Worm (Caenorhabditis elegans) whole organism, mixed stage, embryonic: ENCODE data around the gene ztf-30.

Experiments used
- M03D4.4 ChIP-seq: sonication (generic microtip); optimal IDR thresholded peaks from 2 replicates; lab custom pipeline; 2017; ENCODE audit warnings: mild to moderate bottlenecking, missing genetic modification characterization, missing compliant biosample characterization
- bed-3 ChIP-seq: fragments of 200-800 bp; sonication (Bioruptor generic); optimal IDR thresholded peaks from 3 replicates; lab custom pipeline; 2018; ENCODE audit warnings: mild to moderate bottlenecking, missing genetic modification characterization, moderate library complexity, missing compliant biosample characterization
- blmp-1 ChIP-seq: fragments of 150-350 bp; optimal IDR thresholded peaks from 2 replicates; lab custom pipeline; 2014; ENCODE audit warnings: missing biosample characterization, missing genetic modification characterization
- ceh-39 ChIP-seq: fragments of 150-350 bp; optimal IDR thresholded peaks from 2 replicates; lab custom pipeline; 2014; ENCODE audit warnings: missing biosample characterization, missing genetic modification characterization
- ceh-43 ChIP-seq: fragments of 200-800 bp; sonication (Bioruptor generic); optimal IDR thresholded peaks from 2 replicates; lab custom pipeline; 2018; ENCODE audit warnings: mild to moderate bottlenecking, missing genetic modification characterization, moderate library complexity, missing compliant biosample characterization
- ceh-83 ChIP-seq: fragments of 200-800 bp; sonication (Bioruptor generic); optimal IDR thresholded peaks from 2 replicates; lab custom pipeline; 2018; ENCODE audit warnings: mild to moderate bottlenecking, missing genetic modification characterization, missing compliant biosample characterization
- ces-1 ChIP-seq: fragments of 150-350 bp; optimal IDR thresholded peaks from 2 replicates; lab custom pipeline; 2014; ENCODE audit warnings: missing biosample characterization, missing genetic modification reagents, missing genetic modification characterization
- cnd-1 ChIP-seq: fragments of 200-800 bp; sonication (Bioruptor generic); optimal IDR thresholded peaks from 2 replicates; lab custom pipeline; 2018; ENCODE audit warnings: mild to moderate bottlenecking, missing genetic modification characterization, missing compliant biosample characterization
- drap-1 ChIP-seq: fragments of 200-800 bp; sonication (Bioruptor generic); optimal IDR thresholded peaks from 3 replicates; lab custom pipeline; 2018; ENCODE audit warnings: mild to moderate bottlenecking, missing genetic modification characterization, missing compliant biosample characterization
- elt-1 ChIP-seq: sonication (generic microtip); optimal IDR thresholded peaks from 2 replicates; lab custom pipeline; 2017; ENCODE audit warnings: missing genetic modification characterization, mild to moderate bottlenecking, missing compliant biosample characterization, antibody characterized with exemption, moderate library complexity, borderline replicate concordance; ENCODE audit not compliant: insufficient read depth
- elt-3 ChIP-seq: fragments of 150-350 bp; optimal IDR thresholded peaks from 2 replicates; lab custom pipeline; 2014; ENCODE audit warnings: missing biosample characterization, missing genetic modification characterization
- flh-1 ChIP-seq: fragments of 200-800 bp; sonication (Bioruptor generic); optimal IDR thresholded peaks from 2 replicates; lab custom pipeline; 2018; ENCODE audit warnings: mild to moderate bottlenecking, missing genetic modification characterization, moderate library complexity, missing compliant biosample characterization
- ham-2 ChIP-seq: fragments of 200-800 bp; sonication (Bioruptor generic); optimal IDR thresholded peaks from 2 replicates; lab custom pipeline; 2018; ENCODE audit warnings: mild to moderate bottlenecking, missing genetic modification characterization, missing compliant biosample characterization
- lin-13 ChIP-seq: fragments of 150-350 bp; optimal IDR thresholded peaks from 2 replicates; lab custom pipeline; 2014; ENCODE audit warnings: missing biosample characterization, missing genetic modification characterization
- lin-32 ChIP-seq: fragments of 200-800 bp; sonication (Bioruptor generic); optimal IDR thresholded peaks from 2 replicates; lab custom pipeline; 2018; ENCODE audit warnings: mild to moderate bottlenecking, missing genetic modification characterization, missing compliant biosample characterization
- lsy-2 ChIP-seq: fragments of 150-350 bp; optimal IDR thresholded peaks from 2 replicates; lab custom pipeline; 2014; ENCODE audit warnings: missing biosample characterization, missing genetic modification characterization
- mab-5 ChIP-seq: fragments of 150-350 bp; optimal IDR thresholded peaks from 2 replicates; lab custom pipeline; 2014; ENCODE audit warnings: missing biosample characterization, missing genetic modification characterization
- mep-1 ChIP-seq: fragments of 150-350 bp; optimal IDR thresholded peaks from 2 replicates; lab custom pipeline; 2017; ENCODE audit warnings: missing biosample characterization, missing genetic modification reagents, missing genetic modification characterization, inconsistent platforms
- nhr-12 ChIP-seq: fragments of 150-350 bp; optimal IDR thresholded peaks from 2 replicates; lab custom pipeline; 2014; ENCODE audit warnings: missing biosample characterization, missing genetic modification characterization
- nhr-237 ChIP-seq: fragments of 150-350 bp; optimal IDR thresholded peaks from 2 replicates; lab custom pipeline; 2014; ENCODE audit warnings: missing biosample characterization, missing genetic modification characterization
- nhr-28 ChIP-seq: fragments of 150-350 bp; optimal IDR thresholded peaks from 2 replicates; lab custom pipeline; 2014; ENCODE audit warnings: missing biosample characterization, missing genetic modification characterization
- nhr-76 ChIP-seq: sonication (generic microtip); optimal IDR thresholded peaks from 2 replicates; lab custom pipeline; 2017; ENCODE audit warnings: missing biosample characterization, missing genetic modification characterization
- pha-4 ChIP-seq: fragments of 150-350 bp; optimal IDR thresholded peaks from 2 replicates; lab custom pipeline; 2018; ENCODE audit warnings: missing biosample characterization, missing genetic modification reagents, missing genetic modification characterization
- sem-2 ChIP-seq: fragments of 200-800 bp; sonication (Bioruptor generic); optimal IDR thresholded peaks from 2 replicates; lab custom pipeline; 2018; ENCODE audit warnings: mild to moderate bottlenecking, missing genetic modification characterization, missing compliant biosample characterization
- snpc-4 ChIP-seq: fragments of 150-350 bp; optimal IDR thresholded peaks from 2 replicates; lab custom pipeline; 2014; ENCODE audit warnings: missing biosample characterization, missing genetic modification characterization
- sptf-1 ChIP-seq: sonication (generic microtip); optimal IDR thresholded peaks from 2 replicates; lab custom pipeline; 2017; ENCODE audit warnings: mild to moderate bottlenecking, missing genetic modification characterization, moderate library complexity, missing compliant biosample characterization
- tbx-8 ChIP-seq: fragments of 200-800 bp; sonication (Bioruptor generic); optimal IDR thresholded peaks from 2 replicates; lab custom pipeline; 2018; ENCODE audit warnings: mild to moderate bottlenecking, missing genetic modification characterization, moderate library complexity, missing compliant biosample characterization
- unc-120 ChIP-seq: sonication (generic microtip); optimal IDR thresholded peaks from 2 replicates; lab custom pipeline; 2017; ENCODE audit warnings: missing genetic modification characterization, missing compliant biosample characterization; ENCODE audit not compliant: poor library complexity, severe bottlenecking
- unc-62 ChIP-seq: fragments of 150-350 bp; optimal IDR thresholded peaks from 2 replicates; lab custom pipeline; 2014; ENCODE audit warnings: missing biosample characterization, missing genetic modification reagents, missing genetic modification characterization
- zip-8 ChIP-seq: fragments of 150-350 bp; optimal IDR thresholded peaks from 2 replicates; lab custom pipeline; 2014; ENCODE audit warnings: missing biosample characterization, missing genetic modification characterization
- ztf-11 ChIP-seq: fragments of 150-350 bp; optimal IDR thresholded peaks from 2 replicates; lab custom pipeline; 2014; ENCODE audit warnings: missing biosample characterization, missing genetic modification characterization

The ztf-30 gene

ce11 chrIII:8598961-8599360, 1.3 kb upstream of the ztf-30 start:
- TF ChIP-seq ham-2 (GFP tag; lab: Kevin White, UChicago) (peak; percentile 88), snpc-4 (tag; lab: Kevin White, UChicago) (no peak), ceh-43 (GFP tag; lab: Kevin White, UChicago) (no peak), ces-1 (GFP tag; lab: Kevin White, UChicago) (no peak)

ce11 chrIII:8596692-8597091, 978 bp downstream of the ztf-30 start:
- TF ChIP-seq ham-2 (GFP tag; lab: Kevin White, UChicago) (peak; percentile 73), tbx-8 (GFP tag; lab: Kevin White, UChicago) (no peak), blmp-1 (tag; lab: Kevin White, UChicago) (peak; percentile 73), ces-1 (GFP tag; lab: Kevin White, UChicago) (peak; percentile 27), zip-8 (tag; lab: Kevin White, UChicago) (peak; percentile 70), ztf-11 (tag; lab: Kevin White, UChicago) (no peak)

- TF ChIP-seq nhr-12 (tag; lab: Kevin White, UChicago): no peak
- TF ChIP-seq lin-13 (tag; lab: Kevin White, UChicago): no peak
- TF ChIP-seq nhr-237 (tag; lab: Kevin White, UChicago): no peak
- TF ChIP-seq unc-120 (tag; lab: Kevin White, UChicago): no peak
- TF ChIP-seq drap-1: no peak
- TF ChIP-seq nhr-28 (tag; lab: Kevin White, UChicago): no peak
- TF ChIP-seq lin-32 (GFP tag; lab: Kevin White, UChicago): no peak
- no peak for TF ChIP-seq bed-3 (GFP tag; lab: Kevin White, UChicago)
- no peak for TF ChIP-seq ceh-43 (GFP tag; lab: Kevin White, UChicago)
- TF ChIP-seq elt-1 (tag; lab: Kevin White, UChicago): no peak
These were observed 3.6 kb downstream of the ztf-30 start for ce11 chrIII:8594088-8594487.

ce11 chrIII:8593620-8594019, 4.0 kb downstream of the ztf-30 start, which contains the start of gene C06E1.7:
C06E1.7 (minus strand) TSS chrIII:8593720.
- TF ChIP-seq ztf-11 (tag; lab: Kevin White, UChicago) (no peak), sem-2 (GFP tag; lab: Kevin White, UChicago) (no peak), elt-3 (tag; lab: Kevin White, UChicago) (no peak)
- TF ChIP-seq, all 35 proteins: peak for 0

ce11 chrIII:8590882-8591281, 6.8 kb downstream of the ztf-30 start, which contains the start of gene fipr-16:
fipr-16 (minus strand) TSS chrIII:8590982.
- no peak for TF ChIP-seq flh-1
- no peak for TF ChIP-seq elt-3 (tag; lab: Kevin White, UChicago)
- no peak for TF ChIP-seq snpc-4 (tag; lab: Kevin White, UChicago)
- TF ChIP-seq nhr-76 (tag; lab: Kevin White, UChicago): no peak
- TF ChIP-seq sem-2 (GFP tag; lab: Kevin White, UChicago): no peak
- TF ChIP-seq pha-4 (tag; lab: Kevin White, UChicago): no peak
- TF ChIP-seq sptf-1 (tag; lab: Kevin White, UChicago): no peak
- no peak for TF ChIP-seq nhr-237 (tag; lab: Kevin White, UChicago)
- TF ChIP-seq nhr-28 (tag; lab: Kevin White, UChicago): no peak
- TF ChIP-seq blmp-1 (tag; lab: Kevin White, UChicago): no peak
- TF ChIP-seq lsy-2 (tag; lab: Kevin White, UChicago): no peak
- no peak for TF ChIP-seq lin-13 (tag; lab: Kevin White, UChicago)
- no peak for TF ChIP-seq unc-62 (GFP tag; lab: Kevin White, UChicago)
- TF ChIP-seq ceh-43 (GFP tag; lab: Kevin White, UChicago): no peak
- TF ChIP-seq mep-1: no peak
- TF ChIP-seq mab-5: no peak
- no peak for TF ChIP-seq elt-1 (tag; lab: Kevin White, UChicago)
- TF ChIP-seq lin-32 (GFP tag; lab: Kevin White, UChicago): no peak
- TF ChIP-seq nhr-12 (tag; lab: Kevin White, UChicago): no peak
- no peak for TF ChIP-seq zip-8 (tag; lab: Kevin White, UChicago)
- TF ChIP-seq, all 35 proteins: peak for 0

ce11 chrIII:8589195-8589594, 8.5 kb downstream of the ztf-30 start, which contains the start of gene fip-3:
fip-3 (minus strand) TSS chrIII:8589488.
- no peak for TF ChIP-seq ceh-83 (GFP tag; lab: Kevin White, UChicago)
- no peak for TF ChIP-seq ham-2 (GFP tag; lab: Kevin White, UChicago)
- no peak for TF ChIP-seq mep-1
- no peak for TF ChIP-seq drap-1
- TF ChIP-seq M03D4.4 (tag; lab: Kevin White, UChicago): no peak
- TF ChIP-seq flh-1: no peak
- no peak for TF ChIP-seq unc-120 (tag; lab: Kevin White, UChicago)
- no peak for TF ChIP-seq cnd-1
- no peak for TF ChIP-seq nhr-28 (tag; lab: Kevin White, UChicago)
- TF ChIP-seq sptf-1 (tag; lab: Kevin White, UChicago): no peak
- no peak for TF ChIP-seq ceh-39 (tag; lab: Kevin White, UChicago)
- TF ChIP-seq blmp-1 (tag; lab: Kevin White, UChicago): no peak
- TF ChIP-seq sem-2 (GFP tag; lab: Kevin White, UChicago): no peak
- TF ChIP-seq pha-4 (tag; lab: Kevin White, UChicago): no peak
